Worm (Caenorhabditis elegans) whole organism, L2 larva: Measurements from ENCODE around the gene F41F3.9.

Experiments used
- aly-2 ChIP-seq: fragments of 150-350 bp; optimal IDR thresholded peaks from 2 replicates; lab custom pipeline; 2014; ENCODE audit warnings: missing biosample characterization, missing genetic modification characterization
- ama-1 ChIP-seq: fragments of 150-350 bp; optimal IDR thresholded peaks from 2 replicates; lab custom pipeline; 2018; ENCODE audit warnings: inconsistent platforms
- fos-1 ChIP-seq: fragments of 150-350 bp; optimal IDR thresholded peaks from 2 replicates; lab custom pipeline; 2014; ENCODE audit warnings: missing biosample characterization, missing genetic modification characterization
- mdl-1 ChIP-seq, 2 experiments: fragments of 150-350 bp in 1 of 2; sonication (generic microtip) in 1 of 2; optimal IDR thresholded peaks; 2 replicates each; lab custom pipeline; 2017; ENCODE audit warnings: missing biosample characterization in 2 of 2, missing genetic modification characterization in 2 of 2
- sem-4 ChIP-seq: fragments of 150-350 bp; optimal IDR thresholded peaks from 2 replicates; lab custom pipeline; 2014; ENCODE audit warnings: missing biosample characterization, missing genetic modification reagents, missing genetic modification characterization
- skn-1 ChIP-seq: sonication (generic microtip); optimal IDR thresholded peaks from 2 replicates; lab custom pipeline; 2017; ENCODE audit warnings: missing biosample characterization, missing genetic modification characterization
- unc-62 ChIP-seq: fragments of 150-350 bp; optimal IDR thresholded peaks from 2 replicates; lab custom pipeline; 2014; ENCODE audit warnings: missing biosample characterization, missing genetic modification reagents, missing genetic modification characterization
- zag-1 ChIP-seq: fragments of 150-350 bp; optimal IDR thresholded peaks from 2 replicates; lab custom pipeline; 2014; ENCODE audit warnings: missing biosample characterization, missing genetic modification characterization

ce11 chrV:4693282-4693588 lies 38.0 kb downstream of the F41F3.9 start:
- TF ChIP-seq ama-1 (lab: Kevin White, UChicago) (no peak), mdl-1 (tag; optimal IDR thresholded peaks at IDR 0.05; lab: Kevin White, UChicago) (no peak), aly-2 (tag; lab: Kevin White, UChicago) (no peak), unc-62 (no peak), zag-1 (tag; lab: Kevin White, UChicago) (no peak), fos-1 (no peak), sem-4 (tag; lab: Kevin White, UChicago) (no peak), skn-1 (no peak)
